Worm (Caenorhabditis elegans): ENCODE data around the gene srw-12.

- TF ChIP-seq madf-8 (GFP tag; conservative IDR thresholded peaks at IDR 0.05) (no peak), ets-4 (GFP tag; optimal IDR thresholded peaks at IDR 0.05) (no peak), snpc-1.3 (tag; optimal IDR thresholded peaks at IDR 0.05; ENCODE audit: insufficient read depth) (no peak)
These were observed 40.5 kb downstream of the srw-12 start, which contains the start of gene srw-1 for ce11 chrV:15197955-15198354.

Measured in whole organism, young adult.